Worm (Caenorhabditis elegans): ENCODE data around the gene unc-25.
A peak's percentile ranks its signal among the peaks of the same experiment; 100 is the strongest.

Gene unc-25

DNA sequence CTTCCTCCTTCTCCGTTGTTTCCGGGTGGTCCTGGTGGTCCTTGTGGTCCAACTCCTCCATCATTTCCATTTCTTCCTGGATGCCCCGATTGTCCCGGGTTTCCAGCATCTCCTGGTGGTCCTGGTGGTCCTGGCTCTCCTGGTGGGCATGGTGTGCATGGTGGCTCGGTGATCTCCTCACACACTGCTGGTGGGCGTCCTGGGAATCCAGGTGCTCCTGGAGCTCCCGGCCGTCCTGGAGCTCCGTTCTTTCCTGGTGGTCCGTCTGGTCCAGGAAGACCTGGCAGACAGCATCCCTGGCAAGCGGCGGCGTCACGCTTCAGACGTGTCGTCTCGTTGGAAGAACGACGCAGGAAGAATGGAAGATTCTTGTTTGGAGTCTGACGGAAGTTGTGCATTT is 50.6 kb downstream of the unc-25 start:
- TF ChIP-seq ets-4 (GFP tag; optimal IDR thresholded peaks at IDR 0.05) (no peak), zfh-2 (GFP tag; conservative IDR thresholded peaks at IDR 0.05) (peak; percentile 82), madf-10 (tag; optimal IDR thresholded peaks at IDR 0.05) (no peak), egrh-3 (GFP tag; IDR thresholded peaks at IDR 0.05) (peak; percentile 84; the same call in 1 of the 2 replicates)

DNA sequence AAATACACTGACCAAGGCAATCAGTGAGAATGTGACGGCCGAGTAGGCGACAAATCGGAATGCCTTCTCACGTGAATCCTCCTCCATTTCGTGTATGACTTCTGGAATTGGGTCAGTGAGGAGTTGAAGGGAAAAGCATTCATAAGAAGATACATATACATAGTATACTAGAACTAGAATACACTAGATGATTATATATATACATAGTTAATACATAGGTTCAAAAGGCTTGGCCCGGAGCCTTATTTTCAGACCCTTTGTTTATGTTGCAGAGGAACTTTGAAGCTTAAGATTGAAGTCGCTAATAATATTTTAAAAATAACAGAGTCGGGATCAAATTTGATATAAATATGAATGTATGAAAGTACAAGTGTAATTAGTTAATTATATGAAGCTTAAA is 51.2 kb downstream of the unc-25 start, which contains the start of gene col-97:
TSS of gene col-97 (minus strand) at position 101 of the 400 bp plus-strand sequence.
- no peak for TF ChIP-seq ccch-3 (GFP tag; optimal IDR thresholded peaks at IDR 0.05)
- no peak for TF ChIP-seq lin-26 (GFP tag; IDR thresholded peaks at IDR 0.05)
- no peak for TF ChIP-seq madf-3 (GFP tag; IDR thresholded peaks at IDR 0.05)
- TF ChIP-seq ceh-40 (GFP tag; IDR thresholded peaks at IDR 0.05): no peak
- no peak for TF ChIP-seq aptf-3 (GFP tag; IDR thresholded peaks at IDR 0.05)
- no peak for TF ChIP-seq lsy-27 (tag; optimal IDR thresholded peaks at IDR 0.05; ENCODE audit: borderline replicate concordance, insufficient read depth)

DNA sequence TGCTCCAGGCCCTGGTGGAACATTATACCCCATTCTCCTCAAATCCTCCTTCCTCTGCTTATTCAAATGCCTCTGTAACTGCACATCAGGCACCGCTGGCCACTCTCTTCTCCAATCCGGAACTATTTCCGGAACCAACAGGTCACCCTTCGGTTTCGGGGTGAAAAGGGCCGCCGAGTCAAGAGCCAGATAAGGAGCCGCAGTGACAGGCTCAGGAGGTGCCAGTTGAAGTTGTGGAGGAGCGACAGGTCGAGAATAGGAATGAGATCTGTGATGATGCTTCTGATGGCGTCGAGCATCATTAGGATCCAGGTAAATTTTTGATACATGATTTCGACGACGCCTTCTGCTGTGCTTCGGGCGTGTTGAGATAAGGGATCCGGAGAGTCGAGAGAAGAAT is 55.8 kb downstream of the unc-25 start:
- no peak for TF ChIP-seq bed-1 (GFP tag; IDR thresholded peaks at IDR 0.05)
- no peak for TF ChIP-seq madf-8 (GFP tag; conservative IDR thresholded peaks at IDR 0.05)
- TF ChIP-seq ekl-4 (GFP tag; IDR thresholded peaks at IDR 0.05): no peak
- TF ChIP-seq F57A8.1 (GFP tag; optimal IDR thresholded peaks at IDR 0.05): no peak
- TF ChIP-seq F39B2.1 (GFP tag; IDR thresholded peaks at IDR 0.05): no peak
- no peak for TF ChIP-seq rcor-1 (GFP tag; IDR thresholded peaks at IDR 0.05)
- no peak for TF ChIP-seq madf-6 (GFP tag; IDR thresholded peaks at IDR 0.05)
- 0 out of 2 replicates have a peak, but pooled peaks have one; percentile 62 for TF ChIP-seq F37B4.10 (GFP tag; IDR thresholded peaks at IDR 0.05)
- TF ChIP-seq lir-1 (GFP tag; conservative IDR thresholded peaks at IDR 0.05): no peak
- peak; percentile 59 for TF ChIP-seq zfh-2 (GFP tag; conservative IDR thresholded peaks at IDR 0.05)
- TF ChIP-seq nhr-90 (tag; optimal IDR thresholded peaks at IDR 0.05): no peak
- no peak for TF ChIP-seq hlh-12 (tag; optimal IDR thresholded peaks at IDR 0.05)
- no peak for TF ChIP-seq nfya-1 (tag; optimal IDR thresholded peaks at IDR 0.05; ENCODE audit: borderline replicate concordance, insufficient read depth)
- no peak for TF ChIP-seq ztf-28 (GFP tag; IDR thresholded peaks at IDR 0.05)
- TF ChIP-seq egl-18 (GFP tag; IDR thresholded peaks at IDR 0.05): no peak
- TF ChIP-seq ama-1 (optimal IDR thresholded peaks at IDR 0.05): no peak
- no peak for TF ChIP-seq ama-1 (GFP tag; optimal IDR thresholded peaks at IDR 0.05)
- no peak for TF ChIP-seq ztf-3 (GFP tag; optimal IDR thresholded peaks at IDR 0.05)
- no peak for TF ChIP-seq tbx-9 (tag; optimal IDR thresholded peaks at IDR 0.05; ENCODE audit: borderline replicate concordance)

Data from whole organism, young adult.